Worm (Caenorhabditis elegans) whole organism, L1 larva: ENCODE data around the gene alg-1.

Experiments used
- C04F5.9 ChIP-seq: sonication (generic microtip); optimal IDR thresholded peaks from 2 replicates; lab custom pipeline; 2016; ENCODE audit warnings: missing genetic modification characterization, missing compliant biosample characterization
- C16A3.4 ChIP-seq: fragments of 150-350 bp; optimal IDR thresholded peaks from 2 replicates; lab custom pipeline; 2014; ENCODE audit warnings: missing biosample characterization, missing genetic modification characterization
- aha-1 ChIP-seq: fragments of 150-350 bp; optimal IDR thresholded peaks from 2 replicates; lab custom pipeline; 2014; ENCODE audit warnings: missing biosample characterization, missing genetic modification characterization
- aly-2 ChIP-seq: fragments of 150-350 bp; optimal IDR thresholded peaks from 2 replicates; lab custom pipeline; 2014; ENCODE audit warnings: missing biosample characterization, missing genetic modification characterization
- ama-1 ChIP-seq: fragments of 150-350 bp; optimal IDR thresholded peaks from 2 replicates; lab custom pipeline; 2014
- blmp-1 ChIP-seq: fragments of 150-350 bp; optimal IDR thresholded peaks from 2 replicates; lab custom pipeline; 2014; ENCODE audit warnings: missing biosample characterization, missing genetic modification characterization
- ceh-8 ChIP-seq: fragments of 200-800 bp; sonication (Bioruptor generic); optimal IDR thresholded peaks from 2 replicates; lab custom pipeline; 2018; ENCODE audit warnings: mild to moderate bottlenecking, missing genetic modification characterization, moderate library complexity, missing compliant biosample characterization
- ceh-82 ChIP-seq, 3 experiments: fragments of 150-350 bp in 1 of 3; sonication (generic microtip) in 2 of 3; optimal IDR thresholded peaks; 2 replicates each; lab custom pipeline; 2014 to 2017; ENCODE audit warnings: missing biosample characterization in 3 of 3, missing genetic modification characterization in 3 of 3
- ces-1 ChIP-seq: fragments of 150-350 bp; optimal IDR thresholded peaks from 2 replicates; lab custom pipeline; 2014; ENCODE audit warnings: missing biosample characterization, missing genetic modification reagents, missing genetic modification characterization
- dsc-1 ChIP-seq: sonication (generic microtip); optimal IDR thresholded peaks from 2 replicates; lab custom pipeline; 2016; ENCODE audit warnings: mild to moderate bottlenecking, missing genetic modification characterization, missing compliant biosample characterization
- efl-1 ChIP-seq, 4 experiments: fragments of 150-350 bp; optimal IDR thresholded peaks in 3 of 4; peaks in 1 of 4; 1 replicate in 1 of 4; 2 replicates in 3 of 4; lab custom pipeline; 2014; ENCODE audit warnings: missing biosample characterization in 2 of 4, missing genetic modification characterization in 2 of 4, missing genetic modification reagents in 2 of 4
- egl-13 ChIP-seq: sonication (generic microtip); optimal IDR thresholded peaks from 2 replicates; lab custom pipeline; 2016; ENCODE audit warnings: missing genotype, missing genetic modification reagents, missing genetic modification characterization, missing compliant biosample characterization
- elt-2 ChIP-seq: sonication (generic microtip); optimal IDR thresholded peaks from 2 replicates; lab custom pipeline; 2016; ENCODE audit warnings: missing genetic modification characterization, mild to moderate bottlenecking, inconsistent platforms, missing compliant biosample characterization, missing genetic modification reagents
- elt-3 ChIP-seq, 6 experiments: fragments of 150-350 bp in 1 of 6; sonication (generic microtip); optimal IDR thresholded peaks; 2 replicates each; lab custom pipeline; 2017 to 2018; ENCODE audit warnings: missing biosample characterization in 6 of 6, missing genetic modification characterization in 6 of 6, inconsistent platforms in 1 of 6
- ets-5 ChIP-seq: fragments of 200-800 bp; sonication (Bioruptor generic); IDR thresholded peaks from 2 replicates; pipeline ENCODE4 v1.3.6; 2022; ENCODE audit warnings: missing genetic modification characterization, missing compliant biosample characterization
- fkh-10 ChIP-seq: sonication (generic microtip); optimal IDR thresholded peaks from 2 replicates; lab custom pipeline; 2017; ENCODE audit warnings: missing biosample characterization, missing genetic modification reagents, missing genetic modification characterization
- fkh-4 ChIP-seq: sonication (generic microtip); optimal IDR thresholded peaks from 2 replicates; lab custom pipeline; 2016; ENCODE audit warnings: missing compliant biosample characterization, missing genetic modification characterization, borderline replicate concordance
- fkh-8 ChIP-seq: sonication (generic microtip); optimal IDR thresholded peaks from 2 replicates; lab custom pipeline; 2016; ENCODE audit warnings: mild to moderate bottlenecking, missing genetic modification characterization, missing compliant biosample characterization
- fos-1 ChIP-seq: fragments of 150-350 bp; optimal IDR thresholded peaks from 2 replicates; lab custom pipeline; 2014; ENCODE audit warnings: missing biosample characterization, missing genetic modification characterization
- hlh-17 ChIP-seq: fragments of 200-800 bp; sonication (Bioruptor generic); optimal IDR thresholded peaks from 2 replicates; lab custom pipeline; 2018; ENCODE audit warnings: missing genetic modification characterization, mild to moderate bottlenecking, missing compliant biosample characterization, moderate library complexity, borderline replicate concordance
- hlh-4 ChIP-seq: sonication (generic microtip); optimal IDR thresholded peaks from 2 replicates; lab custom pipeline; 2016; ENCODE audit warnings: mild to moderate bottlenecking, missing genetic modification characterization, missing compliant biosample characterization
- hpl-2 ChIP-seq: fragments of 150-350 bp; optimal IDR thresholded peaks from 2 replicates; lab custom pipeline; 2014; ENCODE audit warnings: missing biosample characterization, missing genetic modification reagents, missing genetic modification characterization
- irx-1 ChIP-seq: sonication (generic microtip); optimal IDR thresholded peaks from 2 replicates; lab custom pipeline; 2016; ENCODE audit warnings: missing genetic modification characterization, missing compliant biosample characterization
- lin-13 ChIP-seq: fragments of 150-350 bp; optimal IDR thresholded peaks from 2 replicates; lab custom pipeline; 2014; ENCODE audit warnings: missing biosample characterization, missing genetic modification reagents, missing genetic modification characterization
- lin-15B ChIP-seq: fragments of 150-350 bp; sonication (generic microtip); optimal IDR thresholded peaks from 3 replicates; lab custom pipeline; 2014; ENCODE audit warnings: missing biosample characterization, missing genetic modification characterization
- lin-35 ChIP-seq, 2 experiments: fragments of 150-350 bp; optimal IDR thresholded peaks; 2 replicates each; lab custom pipeline; 2014; ENCODE audit warnings: missing biosample characterization in 2 of 2, missing genetic modification characterization in 2 of 2, missing genetic modification reagents in 2 of 2
- lsy-2 ChIP-seq, 2 experiments: fragments of 150-350 bp; optimal IDR thresholded peaks; 2 replicates each; lab custom pipeline; 2014; ENCODE audit warnings: missing biosample characterization in 2 of 2, missing genetic modification characterization in 2 of 2
- mab-9 ChIP-seq: fragments of 200-800 bp; sonication (Bioruptor generic); IDR thresholded peaks from 2 replicates; pipeline ENCODE4 v1.3.6; 2022; ENCODE audit warnings: missing genetic modification reagents, missing genetic modification characterization, missing compliant biosample characterization
- nhr-11 ChIP-seq: fragments of 150-350 bp; optimal IDR thresholded peaks from 2 replicates; lab custom pipeline; 2014; ENCODE audit warnings: missing biosample characterization, missing genetic modification characterization
- nhr-19 ChIP-seq: fragments of 200-800 bp; sonication (Bioruptor generic); conservative IDR thresholded peaks from 2 replicates; pipeline ENCODE4 v1.3.6; 2022; ENCODE audit warnings: missing genetic modification characterization, missing compliant biosample characterization
- nhr-20 ChIP-seq: sonication (generic microtip); optimal IDR thresholded peaks from 2 replicates; lab custom pipeline; 2016; ENCODE audit warnings: mild to moderate bottlenecking, missing genetic modification characterization, missing compliant biosample characterization
- nhr-28 ChIP-seq: fragments of 150-350 bp; optimal IDR thresholded peaks from 2 replicates; lab custom pipeline; 2014; ENCODE audit warnings: missing biosample characterization, missing genetic modification characterization
- nhr-47 ChIP-seq: sonication (generic microtip); optimal IDR thresholded peaks from 2 replicates; lab custom pipeline; 2016; ENCODE audit warnings: mild to moderate bottlenecking, missing genetic modification characterization, moderate library complexity, missing compliant biosample characterization
- nhr-71 ChIP-seq: sonication (generic microtip); optimal IDR thresholded peaks from 2 replicates; lab custom pipeline; 2016; ENCODE audit warnings: mild to moderate bottlenecking, missing genetic modification characterization, moderate library complexity, missing compliant biosample characterization
- nhr-77 ChIP-seq: fragments of 150-350 bp; optimal IDR thresholded peaks from 2 replicates; lab custom pipeline; 2014; ENCODE audit warnings: missing biosample characterization, missing genetic modification characterization
- nhr-84 ChIP-seq: sonication (generic microtip); optimal IDR thresholded peaks from 2 replicates; lab custom pipeline; 2017; ENCODE audit warnings: missing biosample characterization, missing genetic modification characterization
- nhr-85 ChIP-seq: sonication (generic microtip); peaks from one replicate; lab custom pipeline; 2016; ENCODE audit warnings: missing genetic modification characterization, inconsistent platforms, missing compliant biosample characterization
- pax-3 ChIP-seq: fragments of 200-800 bp; sonication (Bioruptor generic); optimal IDR thresholded peaks from 2 replicates; lab custom pipeline; 2018; ENCODE audit warnings: mild to moderate bottlenecking, missing genetic modification characterization, moderate library complexity, missing compliant biosample characterization
- sox-4 ChIP-seq: sonication (generic microtip); optimal IDR thresholded peaks from 2 replicates; lab custom pipeline; 2016; ENCODE audit warnings: missing genetic modification characterization, missing compliant biosample characterization
- sptf-1 ChIP-seq: fragments of 150-350 bp; optimal IDR thresholded peaks from 2 replicates; lab custom pipeline; 2014; ENCODE audit warnings: missing biosample characterization, missing genetic modification characterization
- sup-37 ChIP-seq: fragments of 200-800 bp; sonication (Bioruptor generic); optimal IDR thresholded peaks from 2 replicates; lab custom pipeline; 2018; ENCODE audit warnings: mild to moderate bottlenecking, missing genetic modification characterization, missing compliant biosample characterization
- tlp-1 ChIP-seq: fragments of 150-350 bp; optimal IDR thresholded peaks from 2 replicates; lab custom pipeline; 2014; ENCODE audit warnings: missing biosample characterization, missing genetic modification characterization
- unc-130 ChIP-seq: fragments of 150-350 bp; optimal IDR thresholded peaks from 2 replicates; lab custom pipeline; 2017; ENCODE audit warnings: missing biosample characterization, missing genetic modification characterization, inconsistent platforms
- unc-30 ChIP-seq: sonication (generic microtip); optimal IDR thresholded peaks from 2 replicates; lab custom pipeline; 2017; ENCODE audit warnings: missing biosample characterization, missing genetic modification characterization
- unc-86 ChIP-seq: sonication (generic microtip); optimal IDR thresholded peaks from 2 replicates; lab custom pipeline; 2016; ENCODE audit warnings: missing genetic modification characterization, missing compliant biosample characterization
- unc-98 ChIP-seq: fragments of 200-800 bp; sonication (Bioruptor generic); IDR thresholded peaks from 2 replicates; pipeline ENCODE4 v1.3.6; 2022; ENCODE audit warnings: missing genetic modification characterization, missing compliant biosample characterization
- xbp-1 ChIP-seq: sonication (generic microtip); optimal IDR thresholded peaks from 2 replicates; lab custom pipeline; 2016; ENCODE audit warnings: missing genetic modification characterization, missing compliant biosample characterization
- zip-4 ChIP-seq: fragments of 200-800 bp; sonication (Bioruptor generic); optimal IDR thresholded peaks from 2 replicates; lab custom pipeline; 2018; ENCODE audit warnings: mild to moderate bottlenecking, missing genetic modification characterization, moderate library complexity, missing compliant biosample characterization

alg-1 gene

ce11 chrX:13969257-13969968, 20.5 kb downstream of the alg-1 start (continued):
- peak; percentile 85 for TF ChIP-seq nhr-85 (tag; lab: Kevin White, UChicago)
- TF ChIP-seq ceh-8 (GFP tag; lab: Kevin White, UChicago) = no peak
- no peak for TF ChIP-seq zip-4 (GFP tag; lab: Kevin White, UChicago)
- peak; percentile 63 for TF ChIP-seq elt-2
- peak; percentile 11 for TF ChIP-seq C16A3.4 (tag; lab: Kevin White, UChicago)
- no peak for TF ChIP-seq ama-1 (lab: Kevin White, UChicago)
- no peak for TF ChIP-seq ces-1 (GFP tag; lab: Kevin White, UChicago)
- TF ChIP-seq C04F5.9 (tag; lab: Kevin White, UChicago) = peak; percentile 15
- TF ChIP-seq nhr-28 (tag; lab: Kevin White, UChicago) = no peak
- no peak for TF ChIP-seq elt-3 (tag; optimal IDR thresholded peaks at IDR 0.05; lab: Kevin White, UChicago)
- TF ChIP-seq nhr-20 (tag; lab: Kevin White, UChicago) = peak; percentile 80
- TF ChIP-seq fkh-4 = no peak
- TF ChIP-seq hlh-17 (GFP tag; lab: Kevin White, UChicago) = no peak
- no peak for TF ChIP-seq ets-5 (GFP tag; lab: Robert Waterston, UW)
- no peak for TF ChIP-seq unc-98
- TF ChIP-seq unc-130 = peak; percentile 37
- TF ChIP-seq sptf-1 (tag; lab: Kevin White, UChicago) = no peak
- peak; percentile 19 to 67 for TF ChIP-seq lin-35 (GFP tag; optimal IDR thresholded peaks at IDR 0.05; lab: Kevin White, UChicago)
- peak; percentile 96 for TF ChIP-seq fkh-10 (GFP tag; lab: Kevin White, UChicago)
- TF ChIP-seq nhr-77 (tag; lab: Kevin White, UChicago) = peak; percentile 41
- no peak for TF ChIP-seq hlh-4 (tag; lab: Kevin White, UChicago)
- TF ChIP-seq sox-4 = no peak
- peak; percentile 68 for TF ChIP-seq dsc-1 (tag; lab: Kevin White, UChicago)
- peak; percentile 18 for TF ChIP-seq sup-37 (GFP tag; lab: Kevin White, UChicago)
- TF ChIP-seq lin-13 (GFP tag; lab: Kevin White, UChicago) = peak; percentile 64
- TF ChIP-seq egl-13 (tag; lab: Kevin White, UChicago) = no peak
- TF ChIP-seq tlp-1 (tag; lab: Kevin White, UChicago) = no peak
- peak; percentile 59 for TF ChIP-seq xbp-1
- TF ChIP-seq mab-9 (GFP tag; lab: Robert Waterston, UW) = peak; percentile 63; the same call in 1 of the 2 replicates
- TF ChIP-seq lin-15B (tag; lab: Kevin White, UChicago) = no peak
- peak; percentile 59 for TF ChIP-seq fos-1 (tag; lab: Kevin White, UChicago)
- TF ChIP-seq fkh-8 (tag; lab: Kevin White, UChicago) = peak; percentile 93
- TF ChIP-seq aha-1 (tag; lab: Kevin White, UChicago) = no peak

DNA sequence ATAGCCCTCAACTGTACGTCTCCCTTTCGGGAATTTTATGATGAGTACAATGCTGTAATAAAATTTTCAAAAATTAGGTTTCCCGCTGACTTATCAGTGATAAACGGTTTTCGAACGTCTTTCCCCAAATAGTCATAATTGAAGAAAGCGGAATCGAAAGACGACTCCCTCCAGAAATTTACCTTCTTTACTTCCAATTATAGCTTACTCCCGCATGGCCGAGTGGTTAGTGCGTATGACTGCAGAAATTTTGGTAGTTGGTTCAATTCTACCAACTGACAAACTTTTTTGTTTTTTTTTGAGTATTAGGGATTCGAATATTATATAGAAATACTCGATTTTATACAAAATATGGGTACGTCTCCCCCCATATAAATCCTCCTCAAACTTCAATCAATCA, 24.2 kb downstream of the alg-1 start:
- TF ChIP-seq nhr-19 (GFP tag; lab: Robert Waterston, UW) = peak; percentile 29; the same call in 1 of the 2 replicates

DNA sequence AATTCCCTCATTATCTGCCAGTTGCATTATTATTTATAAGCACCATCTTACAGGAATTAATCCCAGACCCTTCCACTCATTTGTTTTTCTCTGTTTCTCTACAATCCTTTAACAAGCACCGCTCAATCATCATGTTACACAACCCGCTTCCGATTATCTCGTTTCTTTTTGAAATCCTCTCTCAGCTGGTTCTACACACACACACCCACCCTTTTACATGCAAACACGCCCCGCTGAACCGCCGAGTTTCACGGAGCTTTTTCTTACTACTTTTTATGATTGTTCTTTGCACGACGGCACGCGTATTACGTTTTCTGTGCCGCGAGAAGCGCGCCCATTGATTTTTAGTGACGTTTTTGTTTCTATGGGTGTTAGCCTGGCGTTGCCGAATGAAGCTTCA, 24.9 kb downstream of the alg-1 start:
- TF ChIP-seq irx-1 (tag; lab: Kevin White, UChicago) (no peak), lsy-2 (tag; optimal IDR thresholded peaks at IDR 0.05; lab: Kevin White, UChicago) (peak; percentile 38 to 55), ama-1 (lab: Kevin White, UChicago) (no peak), nhr-71 (tag; lab: Kevin White, UChicago) (peak; percentile 80), unc-86 (peak; percentile 16), nhr-84 (tag; lab: Kevin White, UChicago) (no peak), pax-3 (tag; lab: Kevin White, UChicago) (no peak), aly-2 (no peak), blmp-1 (tag; lab: Kevin White, UChicago) (no peak), hpl-2 (GFP tag; lab: Kevin White, UChicago) (no peak), ets-5 (GFP tag; lab: Robert Waterston, UW) (no peak), nhr-47 (tag; lab: Kevin White, UChicago) (peak; percentile 63), nhr-11 (no peak), sup-37 (GFP tag; lab: Kevin White, UChicago) (no peak), unc-98 (no peak), lin-15B (tag; lab: Kevin White, UChicago) (no peak), lin-13 (GFP tag; lab: Kevin White, UChicago) (peak; percentile 45), ceh-82 (tag; optimal IDR thresholded peaks at IDR 0.05; lab: Kevin White, UChicago) (peak in 1 of 3 experiments; percentile 61), hlh-17 (GFP tag; lab: Kevin White, UChicago) (no peak), lin-35 (GFP tag; optimal IDR thresholded peaks at IDR 0.05; lab: Kevin White, UChicago) (peak in 1 of 2 experiments; percentile 42), unc-30 (no peak), efl-1 (optimal IDR thresholded peaks at IDR 0.05; lab: Kevin White, UChicago) (no peak), efl-1 (GFP tag; optimal IDR thresholded peaks at IDR 0.05 in 1 of 2; lab: Kevin White, UChicago) (no peak), sox-4 (peak; percentile 21)
